Worm (Caenorhabditis elegans) whole organism, L3 larva: ENCODE measurements around the gene snrp-3.

Source experiments
- R02D3.7 ChIP-seq: fragments of 150-350 bp; optimal IDR thresholded peaks from 2 replicates; lab custom pipeline; 2014; ENCODE audit warnings: missing biosample characterization, missing genetic modification characterization
- ZK546.5 ChIP-seq: sonication (generic microtip); optimal IDR thresholded peaks from 2 replicates; lab custom pipeline; 2017; ENCODE audit warnings: missing biosample characterization, missing genetic modification characterization
- ama-1 ChIP-seq: fragments of 150-350 bp; optimal IDR thresholded peaks from 2 replicates; lab custom pipeline; 2018
- ceh-28 ChIP-seq: fragments of 150-350 bp; optimal IDR thresholded peaks from 2 replicates; lab custom pipeline; 2014; ENCODE audit warnings: missing biosample characterization, missing genetic modification reagents, missing genetic modification characterization
- ceh-82 ChIP-seq: fragments of 150-350 bp; optimal IDR thresholded peaks from 2 replicates; lab custom pipeline; 2014; ENCODE audit warnings: missing biosample characterization, missing genetic modification characterization
- ceh-9 ChIP-seq: sonication (generic microtip); optimal IDR thresholded peaks from 2 replicates; lab custom pipeline; 2018; ENCODE audit warnings: missing biosample characterization, missing genetic modification characterization
- egl-27 ChIP-seq: sonication (generic microtip); optimal IDR thresholded peaks from 4 replicates; lab custom pipeline; 2017; ENCODE audit warnings: missing biosample characterization, missing genetic modification reagents, missing genetic modification characterization
- egl-5 ChIP-seq: fragments of 150-350 bp; optimal IDR thresholded peaks from 2 replicates; lab custom pipeline; 2017; ENCODE audit warnings: missing biosample characterization, missing genetic modification reagents, missing genetic modification characterization, inconsistent platforms
- elt-1 ChIP-seq: fragments of 150-350 bp; optimal IDR thresholded peaks from 2 replicates; lab custom pipeline; 2014; ENCODE audit warnings: missing biosample characterization, missing genetic modification characterization
- fkh-10 ChIP-seq: sonication (generic microtip); optimal IDR thresholded peaks from 2 replicates; lab custom pipeline; 2017; ENCODE audit warnings: missing biosample characterization, missing genetic modification reagents, missing genetic modification characterization
- fkh-2 ChIP-seq: fragments of 150-350 bp; optimal IDR thresholded peaks from 2 replicates; lab custom pipeline; 2014; ENCODE audit warnings: missing biosample characterization, missing genetic modification reagents, missing genetic modification characterization
- fos-1 ChIP-seq: fragments of 150-350 bp; optimal IDR thresholded peaks from 2 replicates; lab custom pipeline; 2014; ENCODE audit warnings: missing biosample characterization, missing genetic modification characterization
- hmg-11 ChIP-seq: sonication (generic microtip); optimal IDR thresholded peaks from 2 replicates; lab custom pipeline; 2016; ENCODE audit warnings: missing genetic modification characterization, missing compliant biosample characterization
- jun-1 ChIP-seq: fragments of 150-350 bp; optimal IDR thresholded peaks from 2 replicates; lab custom pipeline; 2014; ENCODE audit warnings: missing biosample characterization, missing genetic modification reagents, missing genetic modification characterization
- lin-15B ChIP-seq: fragments of 150-350 bp; optimal IDR thresholded peaks from 2 replicates; lab custom pipeline; 2014; ENCODE audit warnings: missing biosample characterization, missing genetic modification characterization
- lin-39 ChIP-seq: fragments of 150-350 bp; optimal IDR thresholded peaks from 2 replicates; lab custom pipeline; 2018; ENCODE audit warnings: missing biosample characterization, missing genetic modification reagents, missing genetic modification characterization
- lsy-12 ChIP-seq: sonication (generic microtip); optimal IDR thresholded peaks from 2 replicates; lab custom pipeline; 2016; ENCODE audit warnings: mild to moderate bottlenecking, missing genetic modification characterization, missing compliant biosample characterization
- mdl-1 ChIP-seq: fragments of 150-350 bp; optimal IDR thresholded peaks from 2 replicates; lab custom pipeline; 2014; ENCODE audit warnings: missing biosample characterization, missing genetic modification characterization
- mml-1 ChIP-seq: fragments of 150-350 bp; sonication (generic microtip); optimal IDR thresholded peaks from 3 replicates; lab custom pipeline; 2014; ENCODE audit warnings: missing biosample characterization, missing genetic modification characterization
- nhr-11 ChIP-seq: fragments of 150-350 bp; optimal IDR thresholded peaks from 2 replicates; lab custom pipeline; 2014; ENCODE audit warnings: missing biosample characterization, missing genetic modification characterization
- nhr-237 ChIP-seq: fragments of 150-350 bp; optimal IDR thresholded peaks from 2 replicates; lab custom pipeline; 2014; ENCODE audit warnings: missing biosample characterization, missing genetic modification characterization
- nhr-25 ChIP-seq: sonication (generic microtip); optimal IDR thresholded peaks from 2 replicates; lab custom pipeline; 2017; ENCODE audit warnings: missing biosample characterization, missing genetic modification characterization
- nhr-28 ChIP-seq: fragments of 150-350 bp; optimal IDR thresholded peaks from 2 replicates; lab custom pipeline; 2014; ENCODE audit warnings: missing biosample characterization, missing genetic modification characterization
- nhr-43 ChIP-seq: sonication (generic microtip); optimal IDR thresholded peaks from 2 replicates; lab custom pipeline; 2016; ENCODE audit warnings: mild to moderate bottlenecking, missing genetic modification characterization, missing compliant biosample characterization; ENCODE audit not compliant: poor library complexity, severe bottlenecking
- nhr-67 ChIP-seq: fragments of 150-350 bp; optimal IDR thresholded peaks from 2 replicates; lab custom pipeline; 2014; ENCODE audit warnings: missing biosample characterization, missing genetic modification characterization
- nhr-76 ChIP-seq: fragments of 150-350 bp; sonication (generic microtip); optimal IDR thresholded peaks from 5 replicates; lab custom pipeline; 2014; ENCODE audit warnings: missing biosample characterization, missing genetic modification characterization
- sea-2 ChIP-seq: fragments of 150-350 bp; sonication (generic microtip); optimal IDR thresholded peaks from 4 replicates; lab custom pipeline; 2014; ENCODE audit warnings: missing biosample characterization, missing genetic modification reagents, missing genetic modification characterization
- skn-1 ChIP-seq: fragments of 150-350 bp; optimal IDR thresholded peaks from 2 replicates; lab custom pipeline; 2014; ENCODE audit warnings: missing biosample characterization, missing genetic modification characterization
- snpc-4 ChIP-seq: fragments of 150-350 bp; optimal IDR thresholded peaks from 2 replicates; lab custom pipeline; 2014; ENCODE audit warnings: missing biosample characterization, missing genetic modification characterization
- tbx-2 ChIP-seq: sonication (generic microtip); optimal IDR thresholded peaks from 2 replicates; lab custom pipeline; 2016; ENCODE audit warnings: mild to moderate bottlenecking, missing genetic modification characterization, missing compliant biosample characterization
- unc-39 ChIP-seq: sonication (generic microtip); optimal IDR thresholded peaks from 4 replicates; lab custom pipeline; 2017; ENCODE audit warnings: missing biosample characterization, missing genetic modification characterization
- unc-62 ChIP-seq: fragments of 150-350 bp; sonication (generic microtip); optimal IDR thresholded peaks from 4 replicates; lab custom pipeline; 2014; ENCODE audit warnings: missing biosample characterization, missing genetic modification reagents, missing genetic modification characterization
- ztf-11 ChIP-seq: fragments of 150-350 bp; optimal IDR thresholded peaks from 2 replicates; lab custom pipeline; 2014; ENCODE audit warnings: missing biosample characterization, missing genetic modification characterization
- ztf-4 ChIP-seq: fragments of 150-350 bp; optimal IDR thresholded peaks from 2 replicates; lab custom pipeline; 2014; ENCODE audit warnings: missing biosample characterization, missing genetic modification characterization

snrp-3 gene

ce11 chrIV:8679225-8679624 is 8.4 kb downstream of the snrp-3 start, which contains the start of gene nlp-60:
nlp-60 (minus strand) TSS chrIV:8679325.
- TF ChIP-seq hmg-11 (tag; lab: Kevin White, UChicago) (no peak), snpc-4 (no peak)
- TF ChIP-seq, all 47 proteins: peak for 0

- no peak for TF ChIP-seq lsy-12 (tag; lab: Kevin White, UChicago)
- no peak for TF ChIP-seq sea-2 (GFP tag; lab: Kevin White, UChicago)
- TF ChIP-seq unc-62 (GFP tag; lab: Kevin White, UChicago) = no peak
- no peak for TF ChIP-seq mdl-1 (tag; lab: Kevin White, UChicago)
- no peak for TF ChIP-seq ceh-82 (tag; lab: Kevin White, UChicago)
- TF ChIP-seq tbx-2 = no peak
- TF ChIP-seq lin-39 (tag; lab: Kevin White, UChicago) = no peak
- TF ChIP-seq unc-39 = no peak
- no peak for TF ChIP-seq nhr-43 (tag; lab: Kevin White, UChicago)
- TF ChIP-seq nhr-25 (tag; lab: Kevin White, UChicago) = no peak
- TF ChIP-seq hmg-11 (tag; lab: Kevin White, UChicago) = no peak
- TF ChIP-seq nhr-28 = no peak
- no peak for TF ChIP-seq ceh-9 (tag; lab: Kevin White, UChicago)
- no peak for TF ChIP-seq ztf-11 (tag; lab: Kevin White, UChicago)
- no peak for TF ChIP-seq skn-1 (tag; lab: Kevin White, UChicago)
- no peak for TF ChIP-seq elt-1 (tag; lab: Kevin White, UChicago)
- TF ChIP-seq nhr-11 (tag; lab: Kevin White, UChicago) = no peak
- TF ChIP-seq fos-1 = no peak
Observed at ce11 chrIV:8677303-8677702, 10.3 kb downstream of the snrp-3 start, which contains the start of gene F08B4.8. F08B4.8 (plus strand) TSS chrIV:8677603.

ce11 chrIV:8673733-8674375 is 13.8 kb downstream of the snrp-3 start:
- TF ChIP-seq sea-2 (GFP tag; lab: Kevin White, UChicago) = no peak
- TF ChIP-seq ZK546.5 = no peak

ce11 chrIV:8668635-8669034 is 19.0 kb downstream of the snrp-3 start, which contains the start of gene cdh-5:
cdh-5 (plus strand) TSS chrIV:8668935.
- TF ChIP-seq ceh-82 (tag; lab: Kevin White, UChicago) (no peak), skn-1 (tag; lab: Kevin White, UChicago) (no peak), tbx-2 (no peak), fkh-2 (tag; lab: Kevin White, UChicago) (no peak), elt-1 (tag; lab: Kevin White, UChicago) (no peak), fkh-10 (GFP tag; lab: Kevin White, UChicago) (no peak), egl-5 (no peak), jun-1 (tag; lab: Kevin White, UChicago) (no peak), egl-27 (tag; lab: Kevin White, UChicago) (no peak), sea-2 (GFP tag; lab: Kevin White, UChicago) (no peak), mml-1 (tag; lab: Kevin White, UChicago) (no peak), nhr-76 (tag; lab: Kevin White, UChicago) (no peak), ZK546.5 (no peak), lsy-12 (tag; lab: Kevin White, UChicago) (no peak), ceh-28 (tag; lab: Kevin White, UChicago) (no peak), ama-1 (lab: Kevin White, UChicago) (no peak), lin-15B (tag; lab: Kevin White, UChicago) (no peak), ztf-4 (tag; lab: Kevin White, UChicago) (no peak)

- peak; percentile 79 for TF ChIP-seq R02D3.7 (tag; lab: Kevin White, UChicago)
- no peak for TF ChIP-seq nhr-237 (tag; lab: Kevin White, UChicago)
- TF ChIP-seq, all 47 proteins: peak for 1
Observed at ce11 chrIV:8665778-8666177, 21.8 kb downstream of the snrp-3 start.

- no peak for TF ChIP-seq nhr-76 (tag; lab: Kevin White, UChicago)
- no peak for TF ChIP-seq tbx-2
- TF ChIP-seq nhr-67 (tag; lab: Kevin White, UChicago) = no peak
- TF ChIP-seq mdl-1 (tag; lab: Kevin White, UChicago) = no peak
- TF ChIP-seq, all 47 proteins: peak for 0
Observed at ce11 chrIV:8658122-8658521, 29.5 kb downstream of the snrp-3 start, which contains the start of gene C49C8.6. C49C8.6 (minus strand) TSS chrIV:8658222.
